Worm (Caenorhabditis elegans): ENCODE measurements around the gene K08H2.3.

The K08H2.3 gene

ce11 chrX:13278876-13279275 lies 41.7 kb downstream of the K08H2.3 start, which contains the start of gene phf-33:
phf-33 (minus strand) TSS chrX:13278976.
- TF ChIP-seq T22C8.4 (GFP tag; IDR thresholded peaks at IDR 0.05) (no peak), cog-1 (tag; optimal IDR thresholded peaks at IDR 0.05) (no peak), klf-2 (GFP tag; conservative IDR thresholded peaks at IDR 0.05) (no peak), flt-1 (GFP tag; IDR thresholded peaks at IDR 0.05) (no peak), tab-1 (GFP tag; IDR thresholded peaks at IDR 0.05) (no peak)

DNA sequence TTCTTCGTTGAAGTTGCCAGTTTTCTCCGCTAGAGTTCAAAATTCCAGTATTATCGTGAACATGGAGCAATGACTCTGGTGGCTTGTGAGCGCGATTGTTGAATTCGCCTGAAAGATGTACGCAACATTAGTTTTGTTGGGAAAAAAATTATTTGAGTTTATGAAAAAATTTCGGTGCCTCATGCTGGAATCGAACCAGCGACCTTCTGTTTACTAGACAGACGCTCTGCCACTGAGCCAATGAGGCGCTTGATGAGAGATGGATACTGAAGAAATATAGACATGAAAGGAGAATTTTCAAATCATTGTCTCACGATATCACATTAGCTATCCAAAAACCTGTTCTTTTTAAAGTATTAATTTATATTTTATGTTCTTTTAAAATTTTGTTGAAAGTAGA lies 46.3 kb downstream of the K08H2.3 start:
- TF ChIP-seq flt-1 (GFP tag; IDR thresholded peaks at IDR 0.05) (peak; percentile 53; the same call in 1 of the 2 replicates), T22C8.4 (GFP tag; IDR thresholded peaks at IDR 0.05) (no peak)

DNA sequence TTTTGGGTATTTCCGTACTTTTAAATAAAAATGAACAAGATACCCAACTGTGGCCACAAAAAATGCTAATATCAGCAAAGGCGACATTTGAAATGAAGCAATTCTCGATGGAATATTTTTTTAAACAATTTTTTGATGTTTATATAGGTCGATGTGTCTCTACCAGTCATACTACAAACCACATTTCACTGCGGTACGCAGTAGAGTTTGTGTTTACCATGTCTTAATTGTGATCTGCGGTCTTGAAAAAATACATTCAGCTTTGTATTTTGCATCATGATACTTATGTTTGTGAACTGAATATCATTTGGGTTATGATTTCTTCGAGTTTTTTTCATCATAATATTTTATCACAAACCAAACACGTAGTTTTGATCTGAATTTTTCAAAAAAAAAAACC lies 46.9 kb downstream of the K08H2.3 start, which contains the start of gene cyp-14A4:
TSS of gene cyp-14A4 (minus strand) at position 107 of the 400 bp plus-strand sequence.
- TF ChIP-seq med-1 (GFP tag; optimal IDR thresholded peaks at IDR 0.05; ENCODE audit: insufficient read depth), result no peak
- no peak for TF ChIP-seq tab-1 (GFP tag; IDR thresholded peaks at IDR 0.05)
- TF ChIP-seq cog-1 (tag; optimal IDR thresholded peaks at IDR 0.05), result no peak
- TF ChIP-seq T22C8.4 (GFP tag; IDR thresholded peaks at IDR 0.05), result no peak
- TF ChIP-seq ztf-23 (GFP tag; IDR thresholded peaks at IDR 0.05), result no peak

DNA sequence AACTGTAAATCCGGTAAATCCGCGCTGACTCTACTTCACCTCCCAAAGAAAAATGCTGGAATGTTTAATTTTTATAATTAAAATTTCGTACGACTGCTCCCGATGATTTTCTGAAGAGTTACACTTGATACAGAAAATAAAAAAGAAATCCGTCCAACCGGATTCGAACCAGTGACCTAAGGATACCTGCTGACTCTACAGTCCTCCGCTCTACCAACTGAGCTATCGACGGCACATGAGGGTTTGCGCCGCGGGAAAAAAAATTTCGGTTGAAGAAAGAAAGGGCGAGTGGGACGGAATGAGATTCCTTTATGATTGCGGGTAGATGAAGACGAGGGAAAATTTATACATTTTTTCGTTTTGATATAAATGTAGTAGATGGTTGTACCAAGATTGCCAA lies 47.4 kb downstream of the K08H2.3 start:
- no peak for TF ChIP-seq cog-1 (tag; optimal IDR thresholded peaks at IDR 0.05)
- 0 out of 2 replicates have a peak, but pooled peaks have one; percentile 45 for TF ChIP-seq flt-1 (GFP tag; IDR thresholded peaks at IDR 0.05)
- no peak for TF ChIP-seq tab-1 (GFP tag; IDR thresholded peaks at IDR 0.05)

ce11 chrX:13286533-13286932 lies 49.3 kb downstream of the K08H2.3 start, which contains the start of gene R04D3.2:
R04D3.2 (minus strand) TSS chrX:13286633.
- TF ChIP-seq ref-1 (GFP tag; conservative IDR thresholded peaks at IDR 0.05) (no peak), cog-1 (tag; optimal IDR thresholded peaks at IDR 0.05) (no peak), T22C8.4 (GFP tag; IDR thresholded peaks at IDR 0.05) (no peak), ztf-29 (GFP tag; IDR thresholded peaks at IDR 0.05) (no peak), ztf-23 (GFP tag; IDR thresholded peaks at IDR 0.05) (no peak), klf-2 (GFP tag; conservative IDR thresholded peaks at IDR 0.05) (no peak), med-1 (GFP tag; optimal IDR thresholded peaks at IDR 0.05; ENCODE audit: insufficient read depth) (no peak), tab-1 (GFP tag; IDR thresholded peaks at IDR 0.05) (no peak), flt-1 (GFP tag; IDR thresholded peaks at IDR 0.05) (no peak)
